Worm (Caenorhabditis elegans): Measurements from ENCODE around the gene cest-9.2.

DNA sequence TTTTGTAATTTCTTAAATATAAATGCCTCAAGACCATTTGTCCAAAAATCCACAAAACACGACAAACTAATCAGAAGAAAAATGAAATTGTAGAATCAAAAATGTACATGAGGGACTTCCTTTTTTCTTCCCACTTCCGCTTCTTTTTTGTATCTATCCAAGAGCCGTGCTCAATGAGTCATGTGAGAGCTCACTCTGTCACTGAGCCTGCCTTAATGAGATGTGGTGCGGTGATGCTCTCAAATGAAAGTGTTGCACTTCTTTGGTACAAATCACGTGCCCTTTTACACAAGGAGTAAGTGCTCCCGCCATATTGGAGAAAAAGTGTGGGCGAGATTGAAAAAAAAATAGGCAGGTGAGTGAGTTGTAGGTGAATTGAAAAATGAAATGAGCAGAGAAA lies 17.6 kb upstream of the cest-9.2 start:
- no peak for TF ChIP-seq ama-1 (optimal IDR thresholded peaks at IDR 0.05)
- TF ChIP-seq dve-1 (tag; optimal IDR thresholded peaks at IDR 0.05), result no peak
- no peak for TF ChIP-seq odd-2 (tag; optimal IDR thresholded peaks at IDR 0.05)
- no peak for TF ChIP-seq ceh-24 (tag; optimal IDR thresholded peaks at IDR 0.05)
- no peak for TF ChIP-seq pha-4 (tag; optimal IDR thresholded peaks at IDR 0.05)
- no peak for TF ChIP-seq che-1 (tag; optimal IDR thresholded peaks at IDR 0.05)
- TF ChIP-seq lim-6 (tag; optimal IDR thresholded peaks at IDR 0.05), result no peak
- TF ChIP-seq dmd-4 (tag; optimal IDR thresholded peaks at IDR 0.05; ENCODE audit: borderline replicate concordance), result no peak
